Worm (Caenorhabditis elegans) whole organism, L4/young adult: ENCODE results near the gene C18G1.6.
"Not testable (repeated sequence)": the region's sequence is repeated elsewhere in the genome, so short reads cannot be mapped to it uniquely, and the experiment has no call there.

ENCODE experiments used
- W03F9.2 ChIP-seq: fragments of 150-350 bp; optimal IDR thresholded peaks from 2 replicates; lab custom pipeline; 2014; ENCODE audit warnings: missing biosample characterization, missing genetic modification characterization
- dao-5 ChIP-seq: sonication (generic microtip); optimal IDR thresholded peaks from 2 replicates; lab custom pipeline; 2016; ENCODE audit warnings: missing genotype, missing genetic modification characterization, moderate library complexity, missing compliant biosample characterization
- him-1 ChIP-seq: sonication (generic microtip); optimal IDR thresholded peaks from 2 replicates; lab custom pipeline; 2016; ENCODE audit warnings: missing genotype, missing genetic modification reagents, missing genetic modification characterization, missing compliant biosample characterization

DNA sequence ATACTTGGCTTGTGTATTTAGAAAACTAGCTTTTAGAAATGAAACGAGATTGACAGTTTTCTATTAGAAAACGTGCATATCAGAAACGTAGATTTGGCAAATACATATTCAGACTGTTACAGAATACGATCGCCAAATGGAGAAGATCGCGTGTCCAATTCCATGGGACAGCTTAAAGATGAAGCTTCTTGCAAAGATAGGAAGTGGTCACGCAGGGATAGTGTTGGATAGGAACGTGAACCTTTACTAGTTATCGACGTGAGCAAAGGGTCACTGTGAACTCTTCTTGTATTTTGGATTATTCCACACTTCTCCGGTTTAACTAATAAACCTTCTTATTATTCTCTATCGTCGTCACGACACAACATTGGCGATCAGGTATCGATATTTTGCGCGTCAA, 10.3 kb downstream of the C18G1.6 start, which contains the start of gene bgnt-1.4:
- TF ChIP-seq him-1; W03F9.2 (tag; lab: Kevin White, UChicago); dao-5 (tag; lab: Kevin White, UChicago): not testable (repeated sequence)
